Worm (Caenorhabditis elegans) whole organism, L3 larva: Measurements from ENCODE around the gene flp-4.

Experiments
- ama-1 ChIP-seq: fragments of 150-350 bp; optimal IDR thresholded peaks from 2 replicates; lab custom pipeline; 2018
- egl-27 ChIP-seq: sonication (generic microtip); optimal IDR thresholded peaks from 4 replicates; lab custom pipeline; 2017; ENCODE audit warnings: missing biosample characterization, missing genetic modification reagents, missing genetic modification characterization
- elt-1 ChIP-seq: fragments of 150-350 bp; optimal IDR thresholded peaks from 2 replicates; lab custom pipeline; 2014; ENCODE audit warnings: missing biosample characterization, missing genetic modification characterization
- nhr-23 ChIP-seq: fragments of 150-350 bp; optimal IDR thresholded peaks from 2 replicates; lab custom pipeline; 2014; ENCODE audit warnings: missing biosample characterization, missing genetic modification reagents, missing genetic modification characterization
- skn-1 ChIP-seq: fragments of 150-350 bp; optimal IDR thresholded peaks from 2 replicates; lab custom pipeline; 2014; ENCODE audit warnings: missing biosample characterization, missing genetic modification characterization
- unc-39 ChIP-seq: sonication (generic microtip); optimal IDR thresholded peaks from 4 replicates; lab custom pipeline; 2017; ENCODE audit warnings: missing biosample characterization, missing genetic modification characterization
- unc-62 ChIP-seq: fragments of 150-350 bp; sonication (generic microtip); optimal IDR thresholded peaks from 4 replicates; lab custom pipeline; 2014; ENCODE audit warnings: missing biosample characterization, missing genetic modification reagents, missing genetic modification characterization
- zag-1 ChIP-seq: fragments of 150-350 bp; optimal IDR thresholded peaks from 2 replicates; lab custom pipeline; 2014; ENCODE audit warnings: missing biosample characterization, missing genetic modification characterization

DNA sequence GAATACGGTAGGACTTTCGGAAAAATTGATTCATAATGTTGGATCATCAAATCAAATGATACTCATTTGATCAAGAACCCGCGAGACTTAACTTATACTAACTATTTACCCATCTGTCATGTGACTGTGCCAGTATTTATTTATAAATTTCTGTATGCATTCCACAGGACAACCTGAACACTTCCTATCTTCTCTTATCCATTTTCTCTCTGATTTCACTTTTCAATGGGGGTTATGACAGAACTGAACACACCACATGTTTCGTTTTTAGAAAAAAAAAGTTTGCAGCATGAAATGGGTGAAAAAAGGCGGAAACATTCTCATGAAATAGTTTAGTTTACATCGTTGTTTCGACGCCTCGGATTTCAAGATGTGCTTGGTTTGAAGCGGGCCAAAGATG is 31.1 kb upstream of the flp-4 start:
- TF ChIP-seq skn-1 (tag; lab: Kevin White, UChicago), result no peak
- no peak for TF ChIP-seq nhr-23
- TF ChIP-seq ama-1 (lab: Kevin White, UChicago), result no peak
- TF ChIP-seq egl-27 (tag; lab: Kevin White, UChicago), result no peak
- no peak for TF ChIP-seq zag-1
- TF ChIP-seq unc-39 (tag; lab: Kevin White, UChicago), result no peak
- TF ChIP-seq elt-1 (tag; lab: Kevin White, UChicago), result no peak
- TF ChIP-seq unc-62 (GFP tag; lab: Kevin White, UChicago), result no peak
